Worm (Caenorhabditis elegans) whole organism, L1 larva: ENCODE data around the gene F38E9.6.

Experiments used
- C34B4.2 ChIP-seq: sonication (generic microtip); optimal IDR thresholded peaks from 2 replicates; lab custom pipeline; 2017; ENCODE audit warnings: mild to moderate bottlenecking, missing genetic modification characterization, missing compliant biosample characterization
- ceh-82 ChIP-seq, 3 experiments: fragments of 150-350 bp in 1 of 3; sonication (generic microtip) in 2 of 3; optimal IDR thresholded peaks; 2 replicates each; lab custom pipeline; 2014 to 2017; ENCODE audit warnings: missing biosample characterization in 3 of 3, missing genetic modification characterization in 3 of 3
- egl-27 ChIP-seq, 2 experiments: fragments of 150-350 bp in 1 of 2; sonication (generic microtip); optimal IDR thresholded peaks; 3 replicates each; lab custom pipeline; 2017 to 2018; ENCODE audit warnings: missing biosample characterization in 2 of 2, missing genetic modification characterization in 2 of 2, missing genetic modification reagents in 2 of 2
- fos-1 ChIP-seq: fragments of 150-350 bp; optimal IDR thresholded peaks from 2 replicates; lab custom pipeline; 2014; ENCODE audit warnings: missing biosample characterization, missing genetic modification characterization
- lir-3 ChIP-seq: sonication (generic microtip); optimal IDR thresholded peaks from 2 replicates; lab custom pipeline; 2016; ENCODE audit warnings: mild to moderate bottlenecking, missing genetic modification characterization, moderate library complexity, missing compliant biosample characterization; ENCODE audit not compliant: poor library complexity
- mep-1 ChIP-seq: fragments of 150-350 bp; optimal IDR thresholded peaks from 2 replicates; lab custom pipeline; 2014; ENCODE audit warnings: missing biosample characterization, missing genetic modification characterization
- pqm-1 ChIP-seq: sonication (generic microtip); optimal IDR thresholded peaks from 3 replicates; lab custom pipeline; 2017; ENCODE audit warnings: missing biosample characterization, missing genetic modification characterization
- snpc-4 ChIP-seq: fragments of 150-350 bp; optimal IDR thresholded peaks from 2 replicates; lab custom pipeline; 2014; ENCODE audit warnings: missing biosample characterization, missing genetic modification characterization

DNA sequence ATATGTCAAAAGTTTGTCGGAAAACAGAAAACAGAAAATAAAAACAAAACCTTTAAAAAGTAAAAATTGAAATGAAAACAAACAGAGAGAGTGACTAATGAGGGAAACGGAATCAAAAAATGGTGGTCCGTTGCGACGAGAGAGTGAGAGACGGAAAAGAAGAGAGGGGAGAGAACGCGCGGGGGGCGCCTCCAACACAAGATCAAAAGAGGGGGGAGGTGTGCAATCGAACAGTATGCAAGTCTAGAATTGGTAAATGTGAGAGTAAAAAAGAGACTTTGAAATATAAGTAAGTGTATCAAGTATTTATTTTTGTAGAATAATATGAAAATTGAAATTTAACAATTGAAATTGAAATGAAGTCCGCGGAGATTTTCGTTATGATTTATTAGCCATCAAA, 13.8 kb upstream of the F38E9.6 start:
- TF ChIP-seq fos-1 (tag; lab: Kevin White, UChicago) (no peak), lir-3 (tag; lab: Kevin White, UChicago) (no peak), pqm-1 (tag; lab: Kevin White, UChicago) (no peak), egl-27 (tag; optimal IDR thresholded peaks at IDR 0.05; lab: Kevin White, UChicago) (no peak), ceh-82 (tag; optimal IDR thresholded peaks at IDR 0.05; lab: Kevin White, UChicago) (no peak), C34B4.2 (no peak), mep-1 (no peak), snpc-4 (tag; lab: Kevin White, UChicago) (no peak)
